1 fruit fly cellular context compared by ENCODE assay signal in the genomic region with DNA sequence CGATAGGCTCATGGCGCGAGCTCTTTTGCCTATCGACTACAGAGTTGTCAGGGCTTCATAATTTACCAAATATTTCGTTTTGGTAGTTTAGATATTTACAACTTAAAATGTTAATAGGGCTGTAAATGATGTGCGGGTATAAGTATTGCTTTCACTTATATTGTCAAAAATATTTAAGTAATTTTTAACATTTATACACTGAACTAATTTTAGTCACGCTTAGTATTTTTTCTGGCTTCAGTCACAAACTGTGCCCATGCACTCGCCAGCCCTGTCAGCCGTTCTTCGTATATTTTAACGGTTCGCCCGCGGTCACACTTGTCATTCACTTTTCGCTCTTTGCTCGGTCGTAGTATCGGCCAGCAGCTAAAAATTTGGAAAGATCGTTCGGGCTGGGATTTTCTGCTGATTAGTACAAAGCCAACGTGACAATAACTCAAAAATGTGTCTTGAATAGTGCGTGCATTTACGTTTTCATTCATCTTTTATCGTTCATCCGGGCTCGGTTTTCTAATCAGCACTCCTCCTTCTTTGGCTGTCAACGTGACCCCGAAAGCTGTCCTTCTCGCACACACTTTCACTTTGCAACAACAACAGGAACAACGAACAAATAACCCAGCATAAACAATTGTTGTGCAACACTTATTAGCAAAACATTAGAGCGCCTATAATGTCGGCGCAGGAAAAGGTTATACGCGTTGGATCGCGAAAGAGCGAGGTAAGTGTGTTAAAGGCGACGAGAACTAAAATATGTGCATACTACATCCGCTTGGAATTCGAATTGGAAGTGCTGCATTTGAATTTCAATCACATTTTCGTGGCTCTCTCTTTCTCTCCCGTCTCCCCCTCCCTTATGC.
TF ChIP-seq lines count a peak whose summit lies in the region.

A gene (plus strand): TSS at position 319 of the 857 bp plus-strand sequence.
A gene (minus strand): TSS at position 789 of the 857 bp plus-strand sequence.

TF ChIP-seq in whole organism, embryonic, 481 proteins besides CTCF, POLR2A, EP300 and RAD21 (continued from another document and continues in another):
- TF ChIP-seq shn (GFP tag; optimal IDR thresholded peaks at IDR 0.05; lab: Kevin White, UChicago) (peak; percentile 87), al (GFP tag; IDR thresholded peaks at IDR 0.05; lab: Robert Waterston, UW) (peak; percentile 79), CrebB (tag; optimal IDR thresholded peaks at IDR 0.05; lab: Kevin White, UChicago) (peak; percentile 75), slp2 (GFP tag; optimal IDR thresholded peaks at IDR 0.05; lab: Kevin White, UChicago) (peak; percentile 86), ci (GFP tag; IDR thresholded peaks at IDR 0.05; lab: Robert Waterston, UW) (peak; percentile 92), CG9215 (GFP tag; IDR thresholded peaks at IDR 0.05; lab: Robert Waterston, UW) (peak; percentile 79), CG3163 (GFP tag; optimal IDR thresholded peaks at IDR 0.05; lab: Kevin White, UChicago) (peak; percentile 77), CG11085 (GFP tag; IDR thresholded peaks at IDR 0.05; lab: Robert Waterston, UW) (peak; percentile 80), tx (GFP tag; optimal IDR thresholded peaks at IDR 0.05; lab: Kevin White, UChicago) (peak; percentile 87), CG6254 (GFP tag; optimal IDR thresholded peaks at IDR 0.05; lab: Kevin White, UChicago) (peak; percentile 61), Ets97D (GFP tag; optimal IDR thresholded peaks at IDR 0.05; lab: Kevin White, UChicago) (peak; percentile 92), Eip74EF (GFP tag; optimal IDR thresholded peaks at IDR 0.05; lab: Kevin White, UChicago) (peak in 1 of 2 experiments; percentile 49), Ravus (GFP tag; IDR thresholded peaks at IDR 0.05; lab: Robert Waterston, UW) (peak; percentile 36; the same call in 1 of the 2 replicates), CG9817 (tag; optimal IDR thresholded peaks at IDR 0.05; lab: Kevin White, UChicago) (peak; percentile 81), Lim3 (GFP tag; IDR thresholded peaks at IDR 0.05; lab: Robert Waterston, UW) (no peak; the same call in 1 of the 2 replicates), Taf1 (GFP tag; IDR thresholded peaks at IDR 0.05; lab: Robert Waterston, UW) (peak; percentile 50; the same call in 1 of the 2 replicates), Vsx1 (GFP tag; optimal IDR thresholded peaks at IDR 0.05; lab: Kevin White, UChicago) (peak; percentile 23), pho (GFP tag; optimal IDR thresholded peaks at IDR 0.05; lab: Kevin White, UChicago) (peak; percentile 89), ara (GFP tag; IDR thresholded peaks at IDR 0.05; lab: Robert Waterston, UW) (peak; percentile 78), insv (GFP tag; optimal IDR thresholded peaks at IDR 0.05; lab: Kevin White, UChicago) (peak; percentile 38 to 93), nom (GFP tag; optimal IDR thresholded peaks at IDR 0.05; lab: Kevin White, UChicago) (peak; percentile 29), z (GFP tag; IDR thresholded peaks at IDR 0.05; lab: Robert Waterston, UW) (no peak), knrl (GFP tag; IDR thresholded peaks at IDR 0.05; lab: Robert Waterston, UW; ENCODE audit: partially characterized antibody) (peak; percentile 60), CG12769 (tag; optimal IDR thresholded peaks at IDR 0.05; lab: Kevin White, UChicago) (peak; percentile 76), CG11398 (GFP tag; optimal IDR thresholded peaks at IDR 0.05; lab: Kevin White, UChicago) (peak; percentile 57), Atf-2 (GFP tag; optimal IDR thresholded peaks at IDR 0.05; lab: Kevin White, UChicago) (peak; percentile 82), CG3847 (GFP tag; IDR thresholded peaks at IDR 0.05; lab: Robert Waterston, UW) (peak; percentile 92), Dref (GFP tag; IDR thresholded peaks at IDR 0.05; lab: Robert Waterston, UW) (peak; percentile 67), CG7963 (GFP tag; IDR thresholded peaks at IDR 0.05; lab: Robert Waterston, UW; ENCODE audit: partially characterized antibody) (no peak), unpg (GFP tag; optimal IDR thresholded peaks at IDR 0.05; lab: Kevin White, UChicago) (peak; percentile 78), abd-A (tag; optimal IDR thresholded peaks at IDR 0.05; lab: Kevin White, UChicago) (no peak), peb (GFP tag; IDR thresholded peaks at IDR 0.05; lab: Robert Waterston, UW) (peak; percentile 74), dpn (GFP tag; optimal IDR thresholded peaks at IDR 0.05; lab: Kevin White, UChicago) (peak; percentile 92 to 94), pros (GFP tag; optimal IDR thresholded peaks at IDR 0.05; lab: Kevin White, UChicago) (peak; percentile 34), Max (GFP tag; optimal IDR thresholded peaks at IDR 0.05; lab: Kevin White, UChicago) (peak; percentile 92), CG4360 (GFP tag; IDR thresholded peaks at IDR 0.05; lab: Robert Waterston, UW) (peak; percentile 66; the same call in 1 of the 2 replicates), Hmr (GFP tag; optimal IDR thresholded peaks at IDR 0.05; lab: Kevin White, UChicago) (peak; percentile 82), Jarid2 (GFP tag; optimal IDR thresholded peaks at IDR 0.05; lab: Kevin White, UChicago) (peak; percentile 64), CG6765 (GFP tag; optimal IDR thresholded peaks at IDR 0.05; lab: Kevin White, UChicago) (peak; percentile 67), bbx (GFP tag; IDR thresholded peaks at IDR 0.05; lab: Robert Waterston, UW; ENCODE audit: partially characterized antibody) (peak; percentile 49), ttk (GFP tag; IDR thresholded peaks at IDR 0.05; lab: Robert Waterston, UW) (peak; percentile 77), gcm2 (GFP tag; optimal IDR thresholded peaks at IDR 0.05; lab: Kevin White, UChicago) (peak; percentile 66), Opbp (GFP tag; IDR thresholded peaks at IDR 0.05; lab: Robert Waterston, UW; ENCODE audit: partially characterized antibody) (peak; percentile 55; the same call in 1 of the 3 replicates), CG14710 (tag; optimal IDR thresholded peaks at IDR 0.05; lab: Kevin White, UChicago) (peak; percentile 95), PHDP (tag; optimal IDR thresholded peaks at IDR 0.05; lab: Kevin White, UChicago) (peak; percentile 86), rib (GFP tag; IDR thresholded peaks at IDR 0.05; lab: Robert Waterston, UW) (peak; percentile 60; the same call in 1 of the 2 replicates), Antp (GFP tag; optimal IDR thresholded peaks at IDR 0.05; lab: Kevin White, UChicago) (peak; percentile 82), CG10366 (GFP tag; IDR thresholded peaks at IDR 0.05; lab: Robert Waterston, UW) (peak; percentile 84), NC2α (GFP tag; optimal IDR thresholded peaks at IDR 0.05; lab: Kevin White, UChicago) (peak; percentile 82), h (optimal IDR thresholded peaks at IDR 0.05; lab: Kevin White, UChicago) (no peak), org-1 (GFP tag; optimal IDR thresholded peaks at IDR 0.05; lab: Kevin White, UChicago) (no peak), CG32532 (GFP tag; IDR thresholded peaks at IDR 0.05; lab: Robert Waterston, UW) (peak; percentile 90), lola (GFP tag; optimal IDR thresholded peaks at IDR 0.05; lab: Kevin White, UChicago) (peak in 1 of 3 experiments; percentile 84), Mes4 (GFP tag; optimal IDR thresholded peaks at IDR 0.05; lab: Kevin White, UChicago) (peak; percentile 87), CG17802 (tag; optimal IDR thresholded peaks at IDR 0.05; lab: Kevin White, UChicago) (peak; percentile 70), fd64A (GFP tag; optimal IDR thresholded peaks at IDR 0.05; lab: Kevin White, UChicago) (no peak), CG7839 (tag; optimal IDR thresholded peaks at IDR 0.05; lab: Kevin White, UChicago) (peak; percentile 86), hth (optimal IDR thresholded peaks at IDR 0.05; lab: Kevin White, UChicago) (no peak), scrt (GFP tag; optimal IDR thresholded peaks at IDR 0.05; lab: Kevin White, UChicago) (peak; percentile 72), toy (GFP tag; IDR thresholded peaks at IDR 0.05; lab: Robert Waterston, UW) (0 out of 2 replicates have a peak, but pooled peaks have one; percentile 51), NC2β (GFP tag; optimal IDR thresholded peaks at IDR 0.05; lab: Kevin White, UChicago) (peak; percentile 90), CG14441 (GFP tag; IDR thresholded peaks at IDR 0.05; lab: Robert Waterston, UW) (peak; percentile 83), Fer3 (tag; optimal IDR thresholded peaks at IDR 0.05; lab: Kevin White, UChicago) (peak; percentile 84), Camta (GFP tag; optimal IDR thresholded peaks at IDR 0.05; lab: Kevin White, UChicago) (peak; percentile 90), Hr39 (optimal IDR thresholded peaks at IDR 0.05; lab: Kevin White, UChicago) (no peak), dysf (GFP tag; IDR thresholded peaks at IDR 0.05; lab: Robert Waterston, UW) (peak; percentile 89), pita (GFP tag; optimal IDR thresholded peaks at IDR 0.05; lab: Kevin White, UChicago) (no peak), CG33557 (GFP tag; optimal IDR thresholded peaks at IDR 0.05; lab: Kevin White, UChicago) (peak; percentile 79), ind (GFP tag; optimal IDR thresholded peaks at IDR 0.05; lab: Kevin White, UChicago) (peak; percentile 92), fd3F (GFP tag; optimal IDR thresholded peaks at IDR 0.05; lab: Kevin White, UChicago) (peak; percentile 69), btn (GFP tag; optimal IDR thresholded peaks at IDR 0.05; lab: Kevin White, UChicago) (peak; percentile 43), CG16863 (GFP tag; optimal IDR thresholded peaks at IDR 0.05; lab: Kevin White, UChicago) (peak; percentile 88), wek (GFP tag; optimal IDR thresholded peaks at IDR 0.05; lab: Kevin White, UChicago) (peak; percentile 28), kah (GFP tag; optimal IDR thresholded peaks at IDR 0.05; lab: Kevin White, UChicago) (peak; percentile 58), CG13296 (GFP tag; optimal IDR thresholded peaks at IDR 0.05; lab: Kevin White, UChicago) (peak; percentile 88), CG8281 (tag; optimal IDR thresholded peaks at IDR 0.05; lab: Kevin White, UChicago) (peak; percentile 48), slbo (GFP tag; IDR thresholded peaks at IDR 0.05; lab: Robert Waterston, UW) (peak; percentile 91), BEAF-32 (GFP tag; optimal IDR thresholded peaks at IDR 0.05; lab: Kevin White, UChicago) (peak; percentile 69), CG10209 (GFP tag; optimal IDR thresholded peaks at IDR 0.05; lab: Kevin White, UChicago) (peak; percentile 80), Dip3 (GFP tag; optimal IDR thresholded peaks at IDR 0.05; lab: Kevin White, UChicago) (peak; percentile 86), wor (GFP tag; IDR thresholded peaks at IDR 0.05; lab: Robert Waterston, UW) (peak; percentile 58; the same call in 1 of the 2 replicates), Bteb2 (GFP tag; optimal IDR thresholded peaks at IDR 0.05; lab: Kevin White, UChicago) (peak; percentile 83), CG2875 (GFP tag; optimal IDR thresholded peaks at IDR 0.05; lab: Kevin White, UChicago) (peak; percentile 42), Fer2 (tag; optimal IDR thresholded peaks at IDR 0.05; lab: Kevin White, UChicago) (peak; percentile 82), HLHmδ (GFP tag; optimal IDR thresholded peaks at IDR 0.05; lab: Kevin White, UChicago) (peak; percentile 65), esg (GFP tag; conservative IDR thresholded peaks at IDR 0.05; lab: Robert Waterston, UW) (peak; percentile 75), NFAT (GFP tag; IDR thresholded peaks at IDR 0.05; lab: Robert Waterston, UW) (peak; percentile 76), trh (GFP tag; optimal IDR thresholded peaks at IDR 0.05; lab: Kevin White, UChicago) (peak; percentile 83), Dfd (GFP tag; optimal IDR thresholded peaks at IDR 0.05; lab: Kevin White, UChicago) (no peak), stwl (tag; optimal IDR thresholded peaks at IDR 0.05; lab: Kevin White, UChicago) (peak; percentile 92), tap (tag; optimal IDR thresholded peaks at IDR 0.05; lab: Kevin White, UChicago) (peak; percentile 28), croc (GFP tag; conservative IDR thresholded peaks at IDR 0.05; lab: Robert Waterston, UW) (peak; percentile 52; the same call in 1 of the 3 replicates), fd96Cb (tag; optimal IDR thresholded peaks at IDR 0.05; lab: Kevin White, UChicago) (peak; percentile 79), H2.0 (GFP tag; IDR thresholded peaks at IDR 0.05; lab: Robert Waterston, UW) (peak; percentile 82), danr (GFP tag; IDR thresholded peaks at IDR 0.05; lab: Robert Waterston, UW) (peak; percentile 68), CG13775 (GFP tag; optimal IDR thresholded peaks at IDR 0.05; lab: Kevin White, UChicago) (peak; percentile 90), Nf-YB (GFP tag; optimal IDR thresholded peaks at IDR 0.05; lab: Kevin White, UChicago) (peak; percentile 60), CG9727 (GFP tag; optimal IDR thresholded peaks at IDR 0.05; lab: Kevin White, UChicago) (peak; percentile 87), Drgx (GFP tag; IDR thresholded peaks at IDR 0.05; lab: Robert Waterston, UW) (peak; percentile 79), onecut (GFP tag; IDR thresholded peaks at IDR 0.05; lab: Robert Waterston, UW) (peak; percentile 72), nerfin-1 (tag; optimal IDR thresholded peaks at IDR 0.05; lab: Kevin White, UChicago) (peak; percentile 84), Lpt (GFP tag; optimal IDR thresholded peaks at IDR 0.05; lab: Kevin White, UChicago) (no peak), bowl (GFP tag; IDR thresholded peaks at IDR 0.05; lab: Robert Waterston, UW) (peak; percentile 60; the same call in 1 of the 2 replicates), sens (GFP tag; lab: Kevin White, UChicago) (peak; percentile 98), Sox102F (GFP tag; optimal IDR thresholded peaks at IDR 0.05; lab: Kevin White, UChicago) (peak; percentile 84), Nf-YC (tag; optimal IDR thresholded peaks at IDR 0.05; lab: Kevin White, UChicago) (peak; percentile 84), CG18764 (GFP tag; optimal IDR thresholded peaks at IDR 0.05; lab: Kevin White, UChicago) (peak; percentile 80), CG9797 (GFP tag; optimal IDR thresholded peaks at IDR 0.05; lab: Kevin White, UChicago) (peak; percentile 98), cg (GFP tag; optimal IDR thresholded peaks at IDR 0.05; lab: Kevin White, UChicago) (no peak), grn (GFP tag; optimal IDR thresholded peaks at IDR 0.05; lab: Kevin White, UChicago) (peak; percentile 32), CG1602 (GFP tag; optimal IDR thresholded peaks at IDR 0.05; lab: Kevin White, UChicago) (peak; percentile 88), CG9437 (GFP tag; optimal IDR thresholded peaks at IDR 0.05; lab: Kevin White, UChicago) (peak; percentile 34), CG18262 (tag; optimal IDR thresholded peaks at IDR 0.05; lab: Kevin White, UChicago) (peak; percentile 83), Chrac-16 (GFP tag; optimal IDR thresholded peaks at IDR 0.05; lab: Kevin White, UChicago) (peak; percentile 93), CG15514 (GFP tag; optimal IDR thresholded peaks at IDR 0.05; lab: Kevin White, UChicago) (peak; percentile 94), crc (GFP tag; optimal IDR thresholded peaks at IDR 0.05; lab: Kevin White, UChicago) (peak; percentile 76), wdn (GFP tag; IDR thresholded peaks at IDR 0.05; lab: Robert Waterston, UW) (peak; percentile 58), CG6683 (GFP tag; optimal IDR thresholded peaks at IDR 0.05; lab: Kevin White, UChicago) (peak; percentile 75)
